Fruit fly (Drosophila melanogaster): Measurements from ENCODE around the gene CG18530.
A peak's percentile ranks its signal among the peaks of the same experiment; 100 is the strongest.

CG18530 gene

DNA sequence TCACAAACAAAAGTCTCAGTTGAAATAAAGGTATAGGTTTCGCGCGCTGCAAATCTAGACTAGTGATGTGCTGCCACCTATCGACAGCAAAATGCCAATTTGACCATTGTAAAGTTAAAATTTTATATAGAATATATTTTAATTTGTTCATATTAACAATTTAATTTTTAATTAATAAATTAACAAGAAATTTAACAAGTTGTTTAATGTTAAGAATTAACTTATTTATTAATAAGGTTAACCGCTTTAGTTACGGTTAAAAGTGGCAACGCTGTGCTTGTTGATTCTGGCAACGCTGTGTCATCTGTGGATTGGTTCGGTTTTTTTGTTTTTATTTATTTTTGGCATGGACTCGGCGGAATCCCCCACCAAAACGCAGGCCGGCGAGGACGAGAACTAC, 2.8 kb upstream of the CG18530 start, which contains the start of gene Not10 (continued):
- TF ChIP-seq CG2889 (GFP tag; IDR thresholded peaks at IDR 0.05), result no peak
- TF ChIP-seq Hmx (GFP tag; optimal IDR thresholded peaks at IDR 0.05), result no peak
- no peak for TF ChIP-seq CG6791 (GFP tag; IDR thresholded peaks at IDR 0.05; ENCODE audit: partially characterized antibody)
- TF ChIP-seq sim (GFP tag; IDR thresholded peaks at IDR 0.05), result no peak
- TF ChIP-seq CG14667 (GFP tag; IDR thresholded peaks at IDR 0.05), result no peak
- TF ChIP-seq Hr39 (optimal IDR thresholded peaks at IDR 0.05), result no peak
- TF ChIP-seq Blimp-1 (GFP tag; optimal IDR thresholded peaks at IDR 0.05), result no peak
- TF ChIP-seq maf-S (GFP tag; optimal IDR thresholded peaks at IDR 0.05), result no peak
- no peak for TF ChIP-seq CG1603 (tag; optimal IDR thresholded peaks at IDR 0.05)
- TF ChIP-seq luna (GFP tag; optimal IDR thresholded peaks at IDR 0.05), result no peak
- peak; percentile 76 for TF ChIP-seq CG12659 (GFP tag; optimal IDR thresholded peaks at IDR 0.05)
- peak; percentile 36 for TF ChIP-seq lilli (GFP tag; optimal IDR thresholded peaks at IDR 0.05)
- TF ChIP-seq sima (GFP tag; optimal IDR thresholded peaks at IDR 0.05), result no peak
- no peak for TF ChIP-seq sqz (GFP tag; optimal IDR thresholded peaks at IDR 0.05)
- TF ChIP-seq amos (GFP tag; IDR thresholded peaks at IDR 0.05; ENCODE audit: partially characterized antibody), result peak; percentile 66
- TF ChIP-seq dysf (GFP tag; IDR thresholded peaks at IDR 0.05), result no peak
- no peak for TF ChIP-seq CG8478 (optimal IDR thresholded peaks at IDR 0.05)
- no peak for TF ChIP-seq Deaf1 (tag; optimal IDR thresholded peaks at IDR 0.05)
- no peak for TF ChIP-seq CG14860 (GFP tag; IDR thresholded peaks at IDR 0.05; ENCODE audit: partially characterized antibody)
- no peak for TF ChIP-seq ato (GFP tag; IDR thresholded peaks at IDR 0.05; ENCODE audit: partially characterized antibody)
- TF ChIP-seq BEAF-32 (GFP tag; optimal IDR thresholded peaks at IDR 0.05), result peak; percentile 72
- no peak for TF ChIP-seq dati (GFP tag; IDR thresholded peaks at IDR 0.05)
- no peak for TF ChIP-seq fru (optimal IDR thresholded peaks at IDR 0.05)
- no peak for TF ChIP-seq CG17802 (tag; optimal IDR thresholded peaks at IDR 0.05)
- TF ChIP-seq Doc3 (GFP tag; IDR thresholded peaks at IDR 0.05; ENCODE audit: partially characterized antibody), result peak; percentile 66; the same call in 2 of the 3 replicates
- TF ChIP-seq al (GFP tag; IDR thresholded peaks at IDR 0.05), result no peak
- TF ChIP-seq run (tag; optimal IDR thresholded peaks at IDR 0.05), result no peak
- no peak for TF ChIP-seq emc (GFP tag; optimal IDR thresholded peaks at IDR 0.05)
- no peak for TF ChIP-seq CG11456 (GFP tag; IDR thresholded peaks at IDR 0.05)
- TF ChIP-seq BtbVII (GFP tag; optimal IDR thresholded peaks at IDR 0.05), result no peak
- peak; percentile 54 for TF ChIP-seq Fer2 (tag; optimal IDR thresholded peaks at IDR 0.05)
- no peak for TF ChIP-seq ase (GFP tag; IDR thresholded peaks at IDR 0.05)
- no peak for TF ChIP-seq CG3065 (GFP tag; optimal IDR thresholded peaks at IDR 0.05)
- no peak for TF ChIP-seq Ada2b (GFP tag; IDR thresholded peaks at IDR 0.05)
- TF ChIP-seq ind (GFP tag; optimal IDR thresholded peaks at IDR 0.05), result peak; percentile 44
- TF ChIP-seq CG33213 (GFP tag; optimal IDR thresholded peaks at IDR 0.05), result no peak
- no peak for TF ChIP-seq MESR4 (GFP tag; optimal IDR thresholded peaks at IDR 0.05)
- peak; percentile 59 for TF ChIP-seq Sry-δ (GFP tag; optimal IDR thresholded peaks at IDR 0.05)
- TF ChIP-seq ash1 (GFP tag; optimal IDR thresholded peaks at IDR 0.05), result no peak
- TF ChIP-seq Jarid2 (GFP tag; optimal IDR thresholded peaks at IDR 0.05), result no peak
- TF ChIP-seq scrt (GFP tag; optimal IDR thresholded peaks at IDR 0.05), result no peak
- TF ChIP-seq D19B (GFP tag; optimal IDR thresholded peaks at IDR 0.05), result no peak
- peak; percentile 59; the same call in 1 of the 3 replicates for TF ChIP-seq hb (GFP tag; IDR thresholded peaks at IDR 0.05; ENCODE audit: partially characterized antibody)
- peak; percentile 56 for TF ChIP-seq CG2116 (GFP tag; optimal IDR thresholded peaks at IDR 0.05)
- TF ChIP-seq CG6765 (GFP tag; optimal IDR thresholded peaks at IDR 0.05), result no peak
- TF ChIP-seq CG1529 (GFP tag; optimal IDR thresholded peaks at IDR 0.05), result no peak
- TF ChIP-seq zen (tag; optimal IDR thresholded peaks at IDR 0.05), result peak; percentile 23
- no peak for TF ChIP-seq Sox100B (GFP tag; optimal IDR thresholded peaks at IDR 0.05)
- TF ChIP-seq Sry-β (GFP tag; optimal IDR thresholded peaks at IDR 0.05), result no peak
- no peak for TF ChIP-seq ab (GFP tag; optimal IDR thresholded peaks at IDR 0.05)
- TF ChIP-seq CG31224 (GFP tag; IDR thresholded peaks at IDR 0.05), result no peak
- TF ChIP-seq E2f2 (GFP tag; IDR thresholded peaks at IDR 0.05), result peak; percentile 91

Measured in whole organism, embryonic.